Worm (Caenorhabditis elegans): Measurements from ENCODE around the gene ZK643.6.
A peak's percentile ranks its signal among the peaks of the same experiment; 100 is the strongest.

Gene ZK643.6

DNA sequence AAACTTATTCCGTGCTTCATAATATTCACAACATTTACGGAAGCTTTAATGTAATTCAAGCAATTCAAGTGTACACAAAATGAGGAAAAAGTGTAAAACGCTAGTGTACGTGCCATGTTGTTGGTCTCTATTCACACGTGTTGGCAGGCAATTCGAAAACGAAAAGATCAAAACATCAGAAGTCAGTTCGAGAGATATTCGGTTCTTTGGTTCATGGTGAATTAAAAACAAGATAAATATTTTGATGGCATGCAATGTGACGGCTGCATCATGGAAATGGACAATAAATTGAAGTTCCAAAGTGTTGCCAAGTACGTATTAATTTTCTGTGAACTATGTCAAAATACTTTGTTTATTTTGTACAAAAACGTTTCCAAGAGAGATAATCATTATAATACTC lies 38.5 kb downstream of the ZK643.6 start (continued):
- peak; percentile 1 for TF ChIP-seq nhr-11 (tag; optimal IDR thresholded peaks at IDR 0.05)

DNA sequence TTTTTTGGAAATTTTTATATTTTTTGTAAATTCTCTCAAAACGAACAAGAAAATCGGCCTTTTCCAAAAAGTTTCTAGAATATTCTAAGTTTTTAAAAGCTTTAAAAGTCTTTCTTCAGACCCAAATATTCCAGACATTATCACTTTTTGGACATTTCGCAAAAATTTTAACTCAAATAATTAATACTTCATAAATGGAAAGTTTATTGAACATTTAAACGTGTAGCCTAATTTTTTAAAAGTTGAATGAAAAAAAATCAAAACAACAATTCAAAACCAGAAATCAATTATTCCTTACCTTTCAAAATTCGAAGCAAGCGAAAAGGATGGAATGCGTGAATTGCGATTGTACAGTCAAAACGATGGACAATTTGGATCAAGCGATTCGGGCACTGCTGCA lies 40.8 kb downstream of the ZK643.6 start, which contains the start of gene ZK637.15:
ZK637.15 (plus strand) TSS at position 301 of the 400 bp plus-strand sequence.
- no peak for TF ChIP-seq gei-8 (GFP tag; optimal IDR thresholded peaks at IDR 0.05)

DNA sequence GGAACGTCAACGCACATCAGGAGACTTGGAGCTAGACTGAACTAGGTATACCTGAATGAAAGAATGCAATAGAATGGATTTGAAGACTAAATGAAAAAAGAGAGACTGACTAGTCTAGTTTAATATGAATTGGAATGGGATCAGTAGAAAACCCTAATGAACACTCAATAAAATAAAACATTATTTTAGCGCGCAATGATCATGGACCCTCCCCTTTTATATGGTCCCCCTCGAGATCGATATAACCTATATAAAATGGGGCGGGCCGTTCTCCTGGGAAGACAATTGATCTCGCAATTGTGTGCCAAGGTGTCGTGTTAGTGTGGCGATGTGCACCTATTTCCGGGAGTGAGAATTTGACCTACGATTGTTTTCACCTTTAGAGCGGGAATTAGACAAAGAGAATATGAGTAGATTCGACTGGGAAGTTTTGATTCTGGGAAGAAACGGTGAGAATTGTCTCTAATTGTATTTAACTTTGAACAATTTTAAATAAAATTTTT lies 42.6 kb downstream of the ZK643.6 start, which contains the start of gene cdc-25.3:
cdc-25.3 (minus strand) TSS at position 51 of the 503 bp plus-strand sequence.
- TF ChIP-seq madf-9 (GFP tag; conservative IDR thresholded peaks at IDR 0.05) (no peak), fos-1 (tag; optimal IDR thresholded peaks at IDR 0.05) (no peak), dmd-9 (GFP tag; IDR thresholded peaks at IDR 0.05) (no peak), snpc-1.2 (GFP tag; IDR thresholded peaks at IDR 0.05) (no peak), sdz-12 (GFP tag; optimal IDR thresholded peaks at IDR 0.05) (no peak), ceh-32 (tag; optimal IDR thresholded peaks at IDR 0.05; ENCODE audit: poor library complexity) (no peak), ZK337.2 (GFP tag; IDR thresholded peaks at IDR 0.05) (no peak), R02D3.7 (tag; optimal IDR thresholded peaks at IDR 0.05) (no peak), lsy-2 (tag; optimal IDR thresholded peaks at IDR 0.05) (no peak), ceh-28 (tag; optimal IDR thresholded peaks at IDR 0.05) (no peak), lin-39 (tag; optimal IDR thresholded peaks at IDR 0.05) (no peak)

DNA sequence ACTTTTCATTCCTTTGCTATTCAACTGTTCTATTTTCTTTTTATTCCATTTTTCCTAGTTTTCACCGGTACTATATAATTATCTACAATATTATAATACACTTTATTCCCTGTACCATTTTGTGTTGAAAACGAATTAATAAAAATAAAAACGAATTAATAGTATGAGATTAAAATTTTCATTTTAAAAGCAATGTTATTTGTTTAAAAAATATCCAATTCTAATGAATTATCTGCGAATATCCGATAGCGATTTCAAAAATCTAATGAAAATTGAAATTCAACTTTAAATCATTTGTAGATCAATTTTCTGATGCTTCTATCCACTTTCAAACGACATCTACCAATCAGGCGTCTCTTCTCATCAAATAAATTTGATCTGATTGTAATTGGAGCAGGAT lies 47.1 kb downstream of the ZK643.6 start, which contains the start of gene trxr-2:
trxr-2 (plus strand) TSS at position 301 of the 400 bp plus-strand sequence.
- TF ChIP-seq F10B5.3 (tag; optimal IDR thresholded peaks at IDR 0.05) (no peak), nhr-102 (tag; optimal IDR thresholded peaks at IDR 0.05) (no peak), zag-1 (tag; optimal IDR thresholded peaks at IDR 0.05) (no peak), nhr-11 (tag; optimal IDR thresholded peaks at IDR 0.05) (no peak), ceh-28 (tag; optimal IDR thresholded peaks at IDR 0.05) (no peak), snpc-4 (tag; optimal IDR thresholded peaks at IDR 0.05) (no peak), nhr-25 (tag; optimal IDR thresholded peaks at IDR 0.05; ENCODE audit: borderline replicate concordance, insufficient read depth) (no peak), mxl-2 (GFP tag; conservative IDR thresholded peaks at IDR 0.05) (no peak), daf-12 (tag; optimal IDR thresholded peaks at IDR 0.05) (no peak), lim-7 (GFP tag; IDR thresholded peaks at IDR 0.05) (no peak), vab-7 (GFP tag; IDR thresholded peaks at IDR 0.05) (no peak), zip-11 (GFP tag; IDR thresholded peaks at IDR 0.05) (no peak), snpc-1.2 (GFP tag; IDR thresholded peaks at IDR 0.05) (no peak), ceh-32 (tag; optimal IDR thresholded peaks at IDR 0.05; ENCODE audit: poor library complexity) (no peak), lin-1 (GFP tag; IDR thresholded peaks at IDR 0.05) (no peak), gei-8 (GFP tag; optimal IDR thresholded peaks at IDR 0.05) (no peak)

DNA sequence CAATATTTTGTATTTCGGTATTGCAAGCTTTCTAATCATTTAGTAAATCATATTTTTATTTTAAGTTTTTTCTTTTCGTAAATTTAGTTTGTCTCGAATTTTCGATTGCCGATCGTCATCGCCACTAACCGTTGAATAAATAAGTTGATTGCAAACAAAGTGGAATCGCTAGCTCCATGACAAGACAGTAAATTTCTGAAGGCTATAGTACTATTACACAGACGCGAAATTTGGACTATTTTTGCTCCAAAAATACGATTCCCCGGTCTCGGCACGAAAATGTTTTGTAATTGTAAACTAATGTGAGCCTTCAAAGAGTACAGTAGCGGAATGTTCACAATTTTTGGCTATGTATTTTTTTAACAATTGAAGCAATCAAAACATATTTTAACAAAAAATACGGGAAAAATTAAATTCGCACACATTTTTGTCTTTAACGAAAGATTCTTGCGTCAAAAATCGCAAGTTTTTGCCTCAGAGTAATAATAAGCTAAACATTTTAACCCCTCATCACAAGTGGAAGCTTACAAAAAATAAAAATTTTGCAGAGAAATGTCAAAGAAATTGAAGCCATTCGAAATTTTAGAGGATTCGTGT lies 48.9 kb downstream of the ZK643.6 start, which contains the start of gene tpk-1:
tpk-1 (plus strand) TSS at position 547 of the 597 bp plus-strand sequence.
- TF ChIP-seq F44E2.7 (GFP tag; IDR thresholded peaks at IDR 0.05) (no peak), mep-1 (tag; optimal IDR thresholded peaks at IDR 0.05) (peak; percentile 19), mdt-29 (GFP tag; IDR thresholded peaks at IDR 0.05) (0 out of 2 replicates have a peak, but pooled peaks have one; percentile 9), ceh-32 (tag; optimal IDR thresholded peaks at IDR 0.05; ENCODE audit: poor library complexity) (no peak), spr-3 (GFP tag; optimal IDR thresholded peaks at IDR 0.05) (no peak), ama-1 (optimal IDR thresholded peaks at IDR 0.05) (peak; percentile 68), T26A8.4 (GFP tag; IDR thresholded peaks at IDR 0.05) (peak; percentile 27; the same call in 1 of the 2 replicates), Y5F2A.4 (GFP tag; optimal IDR thresholded peaks at IDR 0.05) (no peak)

Data from whole organism, L4 larva.